Worm (Caenorhabditis elegans): ENCODE data around the gene F13D11.4.

F13D11.4 gene

DNA sequence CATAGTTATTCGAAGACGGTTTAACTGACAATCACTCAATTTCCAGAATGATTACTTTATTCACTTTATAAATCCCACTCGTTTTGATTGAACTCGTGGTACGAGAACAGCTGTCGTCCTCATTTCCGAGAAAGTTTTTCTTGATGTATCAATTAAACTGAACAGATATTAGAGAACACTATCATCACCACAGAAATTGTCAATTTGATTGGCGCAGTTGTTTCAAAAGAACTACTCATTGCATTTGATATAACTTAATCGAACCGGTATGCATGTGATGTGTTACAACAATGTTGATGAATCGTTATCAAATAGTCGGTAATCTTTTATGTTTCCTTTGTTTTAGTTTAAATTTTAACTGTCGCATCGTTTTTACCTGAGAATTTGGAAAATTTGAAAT, 2.4 kb upstream of the F13D11.4 start:
- TF ChIP-seq pax-1 (tag; optimal IDR thresholded peaks at IDR 0.05): no peak
- peak; percentile 60 for TF ChIP-seq unc-55 (GFP tag; optimal IDR thresholded peaks at IDR 0.05)

- TF ChIP-seq odd-2 (tag; optimal IDR thresholded peaks at IDR 0.05) (no peak), ceh-30 (tag; optimal IDR thresholded peaks at IDR 0.05) (no peak), unc-3 (GFP tag; conservative IDR thresholded peaks at IDR 0.05) (no peak), unc-3 (tag; optimal IDR thresholded peaks at IDR 0.05) (no peak), nhr-232 (tag; optimal IDR thresholded peaks at IDR 0.05) (no peak), pqm-1 (tag; optimal IDR thresholded peaks at IDR 0.05) (no peak), tbx-7 (tag; optimal IDR thresholded peaks at IDR 0.05) (no peak), hlh-15 (tag; optimal IDR thresholded peaks at IDR 0.05) (no peak), hlh-8 (tag; optimal IDR thresholded peaks at IDR 0.05) (no peak), sox-2 (GFP tag; IDR thresholded peaks at IDR 0.05) (no peak), ceh-9 (tag; optimal IDR thresholded peaks at IDR 0.05) (no peak), pag-3 (tag; optimal IDR thresholded peaks at IDR 0.05; ENCODE audit: borderline replicate concordance) (no peak), lin-11 (tag; optimal IDR thresholded peaks at IDR 0.05) (no peak), gmeb-2 (tag; optimal IDR thresholded peaks at IDR 0.05) (no peak), tbx-2 (tag; optimal IDR thresholded peaks at IDR 0.05) (no peak), pha-2 (tag; optimal IDR thresholded peaks at IDR 0.05) (no peak), elt-4 (tag; optimal IDR thresholded peaks at IDR 0.05) (no peak), sdc-2 (tag; optimal IDR thresholded peaks at IDR 0.05) (no peak), K09A11.1 (tag; optimal IDR thresholded peaks at IDR 0.05; ENCODE audit: insufficient read depth) (no peak)
Observed at ce11 chrX:5836527-5836926, 1.9 kb upstream of the F13D11.4 start.

- TF ChIP-seq sdc-2 (tag; optimal IDR thresholded peaks at IDR 0.05) (no peak), ztf-16 (tag; optimal IDR thresholded peaks at IDR 0.05) (no peak), hlh-13 (GFP tag; optimal IDR thresholded peaks at IDR 0.05) (no peak), pha-2 (tag; optimal IDR thresholded peaks at IDR 0.05) (no peak), elt-2 (tag; optimal IDR thresholded peaks at IDR 0.05) (peak; percentile 87)
Observed at ce11 chrX:5831827-5832226, 2.8 kb downstream of the F13D11.4 start.

- no peak for TF ChIP-seq lim-6 (tag; optimal IDR thresholded peaks at IDR 0.05)
- no peak for TF ChIP-seq pha-2 (tag; optimal IDR thresholded peaks at IDR 0.05)
- TF ChIP-seq elt-2 (tag; optimal IDR thresholded peaks at IDR 0.05): no peak
- TF ChIP-seq pat-9 (tag; optimal IDR thresholded peaks at IDR 0.05): no peak
- TF ChIP-seq npax-4 (tag; optimal IDR thresholded peaks at IDR 0.05): no peak
- TF ChIP-seq pros-1 (tag; optimal IDR thresholded peaks at IDR 0.05): no peak
- no peak for TF ChIP-seq K09A11.1 (tag; optimal IDR thresholded peaks at IDR 0.05; ENCODE audit: insufficient read depth)
- TF ChIP-seq hlh-6 (tag; optimal IDR thresholded peaks at IDR 0.05): no peak
- no peak for TF ChIP-seq F13H6.1 (tag; optimal IDR thresholded peaks at IDR 0.05)
- no peak for TF ChIP-seq nfya-1 (tag; optimal IDR thresholded peaks at IDR 0.05)
- TF ChIP-seq ama-1 (optimal IDR thresholded peaks at IDR 0.05): no peak
- no peak for TF ChIP-seq syd-9 (tag; optimal IDR thresholded peaks at IDR 0.05)
- no peak for TF ChIP-seq sox-2 (GFP tag; IDR thresholded peaks at IDR 0.05)
- TF ChIP-seq odd-2 (tag; optimal IDR thresholded peaks at IDR 0.05): no peak
Observed at ce11 chrX:5829175-5829574, 5.4 kb downstream of the F13D11.4 start, which contains the start of gene acp-5. TSS of gene acp-5 (plus strand) at chrX:5829435.

DNA sequence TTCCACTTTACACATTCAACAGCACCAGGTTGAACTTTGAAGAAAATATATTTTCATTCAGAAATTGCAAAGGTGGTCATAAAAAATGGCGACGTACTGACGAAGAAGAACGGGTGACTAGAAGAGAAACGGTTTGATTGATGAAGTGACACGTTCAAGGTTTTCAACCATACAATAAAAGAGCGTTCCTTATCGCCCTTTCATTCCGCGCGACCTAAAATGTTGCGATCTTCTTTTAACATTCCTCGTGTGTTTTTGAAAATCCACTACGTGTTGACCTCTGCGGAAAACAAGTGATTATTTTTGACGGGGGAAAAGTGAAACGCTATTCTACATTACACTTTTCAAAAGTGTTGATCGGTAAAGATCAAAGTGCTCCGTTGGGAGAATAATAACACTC, 6.5 kb downstream of the F13D11.4 start:
- TF ChIP-seq unc-55 (GFP tag; optimal IDR thresholded peaks at IDR 0.05): peak; percentile 17
- TF ChIP-seq nfya-1 (tag; optimal IDR thresholded peaks at IDR 0.05): no peak
- peak; percentile 15 for TF ChIP-seq ama-1 (optimal IDR thresholded peaks at IDR 0.05)

DNA sequence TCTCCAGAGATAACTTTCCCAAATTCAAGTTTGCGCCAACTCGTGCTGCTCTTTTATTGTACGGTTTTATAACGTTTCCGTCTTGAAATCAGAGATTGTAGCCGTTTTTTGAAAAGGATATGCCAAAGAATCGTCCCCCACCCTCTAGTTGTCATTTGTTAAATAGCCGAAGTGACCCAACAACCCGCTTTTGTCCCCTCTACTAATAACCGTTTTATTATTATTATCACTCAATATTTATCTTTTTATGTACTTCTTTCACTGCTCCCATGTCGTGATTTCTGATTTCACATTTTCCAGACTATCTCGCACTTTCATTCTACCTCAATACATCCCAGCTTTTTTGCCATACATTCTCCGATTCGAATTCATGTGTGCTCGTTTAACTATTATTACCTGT, 7.6 kb downstream of the F13D11.4 start:
- no peak for TF ChIP-seq ceh-2 (tag; optimal IDR thresholded peaks at IDR 0.05)
- TF ChIP-seq lim-6 (tag; optimal IDR thresholded peaks at IDR 0.05): no peak
- TF ChIP-seq elt-2 (tag; optimal IDR thresholded peaks at IDR 0.05): peak; percentile 2
- no peak for TF ChIP-seq ahr-1 (tag; optimal IDR thresholded peaks at IDR 0.05)

Measured in whole organism, late embryonic.